Worm (Caenorhabditis elegans) whole organism, L3 larva: Measurements from ENCODE around the gene atp-5.

Source experiments
- R02D3.7 ChIP-seq: fragments of 150-350 bp; optimal IDR thresholded peaks from 2 replicates; lab custom pipeline; 2014; ENCODE audit warnings: missing biosample characterization, missing genetic modification characterization
- ZK546.5 ChIP-seq: sonication (generic microtip); optimal IDR thresholded peaks from 2 replicates; lab custom pipeline; 2017; ENCODE audit warnings: missing biosample characterization, missing genetic modification characterization
- aly-2 ChIP-seq: fragments of 150-350 bp; optimal IDR thresholded peaks from 2 replicates; lab custom pipeline; 2014; ENCODE audit warnings: missing biosample characterization, missing genetic modification characterization
- ama-1 ChIP-seq: fragments of 150-350 bp; optimal IDR thresholded peaks from 2 replicates; lab custom pipeline; 2018
- ceh-28 ChIP-seq: fragments of 150-350 bp; optimal IDR thresholded peaks from 2 replicates; lab custom pipeline; 2014; ENCODE audit warnings: missing biosample characterization, missing genetic modification reagents, missing genetic modification characterization
- ceh-82 ChIP-seq: fragments of 150-350 bp; optimal IDR thresholded peaks from 2 replicates; lab custom pipeline; 2014; ENCODE audit warnings: missing biosample characterization, missing genetic modification characterization
- ceh-9 ChIP-seq: sonication (generic microtip); optimal IDR thresholded peaks from 2 replicates; lab custom pipeline; 2018; ENCODE audit warnings: missing biosample characterization, missing genetic modification characterization
- daf-12 ChIP-seq: fragments of 150-350 bp; optimal IDR thresholded peaks from 2 replicates; lab custom pipeline; 2014; ENCODE audit warnings: missing biosample characterization, missing genetic modification reagents, missing genetic modification characterization
- egl-27 ChIP-seq: sonication (generic microtip); optimal IDR thresholded peaks from 4 replicates; lab custom pipeline; 2017; ENCODE audit warnings: missing biosample characterization, missing genetic modification reagents, missing genetic modification characterization
- egl-5 ChIP-seq: fragments of 150-350 bp; optimal IDR thresholded peaks from 2 replicates; lab custom pipeline; 2017; ENCODE audit warnings: missing biosample characterization, missing genetic modification reagents, missing genetic modification characterization, inconsistent platforms
- elt-1 ChIP-seq: fragments of 150-350 bp; optimal IDR thresholded peaks from 2 replicates; lab custom pipeline; 2014; ENCODE audit warnings: missing biosample characterization, missing genetic modification characterization
- elt-2 ChIP-seq: sonication (generic microtip); optimal IDR thresholded peaks from 2 replicates; lab custom pipeline; 2016; ENCODE audit warnings: missing genetic modification reagents, mild to moderate bottlenecking, missing genetic modification characterization, missing compliant biosample characterization
- elt-3 ChIP-seq, 3 experiments: fragments of 150-350 bp in 1 of 3; sonication (generic microtip) in 2 of 3; optimal IDR thresholded peaks; 2 replicates in 2 of 3; 4 replicates in 1 of 3; lab custom pipeline; 2014 to 2017; ENCODE audit warnings: missing biosample characterization in 3 of 3, missing genetic modification characterization in 3 of 3
- fkh-10 ChIP-seq: sonication (generic microtip); optimal IDR thresholded peaks from 2 replicates; lab custom pipeline; 2017; ENCODE audit warnings: missing biosample characterization, missing genetic modification reagents, missing genetic modification characterization
- fos-1 ChIP-seq: fragments of 150-350 bp; optimal IDR thresholded peaks from 2 replicates; lab custom pipeline; 2014; ENCODE audit warnings: missing biosample characterization, missing genetic modification characterization
- hmg-11 ChIP-seq: sonication (generic microtip); optimal IDR thresholded peaks from 2 replicates; lab custom pipeline; 2016; ENCODE audit warnings: missing genetic modification characterization, missing compliant biosample characterization
- jun-1 ChIP-seq: fragments of 150-350 bp; optimal IDR thresholded peaks from 2 replicates; lab custom pipeline; 2014; ENCODE audit warnings: missing biosample characterization, missing genetic modification reagents, missing genetic modification characterization
- lin-15B ChIP-seq: fragments of 150-350 bp; optimal IDR thresholded peaks from 2 replicates; lab custom pipeline; 2014; ENCODE audit warnings: missing biosample characterization, missing genetic modification characterization
- lin-39 ChIP-seq: fragments of 150-350 bp; optimal IDR thresholded peaks from 2 replicates; lab custom pipeline; 2018; ENCODE audit warnings: missing biosample characterization, missing genetic modification reagents, missing genetic modification characterization
- lsy-12 ChIP-seq: sonication (generic microtip); optimal IDR thresholded peaks from 2 replicates; lab custom pipeline; 2016; ENCODE audit warnings: mild to moderate bottlenecking, missing genetic modification characterization, missing compliant biosample characterization
- mml-1 ChIP-seq: fragments of 150-350 bp; sonication (generic microtip); optimal IDR thresholded peaks from 3 replicates; lab custom pipeline; 2014; ENCODE audit warnings: missing biosample characterization, missing genetic modification characterization
- nfya-1 ChIP-seq: sonication (generic microtip); optimal IDR thresholded peaks from 2 replicates; lab custom pipeline; 2017; ENCODE audit warnings: missing genetic modification characterization, mild to moderate bottlenecking, missing compliant biosample characterization, antibody characterized with exemption, moderate library complexity; ENCODE audit not compliant: insufficient read depth
- nhr-11 ChIP-seq: fragments of 150-350 bp; optimal IDR thresholded peaks from 2 replicates; lab custom pipeline; 2014; ENCODE audit warnings: missing biosample characterization, missing genetic modification characterization
- nhr-23 ChIP-seq: fragments of 150-350 bp; optimal IDR thresholded peaks from 2 replicates; lab custom pipeline; 2014; ENCODE audit warnings: missing biosample characterization, missing genetic modification reagents, missing genetic modification characterization
- nhr-237 ChIP-seq: fragments of 150-350 bp; optimal IDR thresholded peaks from 2 replicates; lab custom pipeline; 2014; ENCODE audit warnings: missing biosample characterization, missing genetic modification characterization
- nhr-25 ChIP-seq: sonication (generic microtip); optimal IDR thresholded peaks from 2 replicates; lab custom pipeline; 2017; ENCODE audit warnings: missing biosample characterization, missing genetic modification characterization
- nhr-28 ChIP-seq: fragments of 150-350 bp; optimal IDR thresholded peaks from 2 replicates; lab custom pipeline; 2014; ENCODE audit warnings: missing biosample characterization, missing genetic modification characterization
- nhr-43 ChIP-seq: sonication (generic microtip); optimal IDR thresholded peaks from 2 replicates; lab custom pipeline; 2016; ENCODE audit warnings: mild to moderate bottlenecking, missing genetic modification characterization, missing compliant biosample characterization; ENCODE audit not compliant: poor library complexity, severe bottlenecking
- pha-4 ChIP-seq: fragments of 150-350 bp; optimal IDR thresholded peaks from 2 replicates; lab custom pipeline; 2014; ENCODE audit warnings: missing biosample characterization, missing genetic modification reagents, missing genetic modification characterization
- pqm-1 ChIP-seq: fragments of 150-350 bp; optimal IDR thresholded peaks from 2 replicates; lab custom pipeline; 2017; ENCODE audit warnings: missing biosample characterization, missing genetic modification characterization, inconsistent platforms
- skn-1 ChIP-seq: fragments of 150-350 bp; optimal IDR thresholded peaks from 2 replicates; lab custom pipeline; 2014; ENCODE audit warnings: missing biosample characterization, missing genetic modification characterization
- snpc-4 ChIP-seq: fragments of 150-350 bp; optimal IDR thresholded peaks from 2 replicates; lab custom pipeline; 2014; ENCODE audit warnings: missing biosample characterization, missing genetic modification characterization
- tbx-2 ChIP-seq: sonication (generic microtip); optimal IDR thresholded peaks from 2 replicates; lab custom pipeline; 2016; ENCODE audit warnings: mild to moderate bottlenecking, missing genetic modification characterization, missing compliant biosample characterization
- unc-39 ChIP-seq: sonication (generic microtip); optimal IDR thresholded peaks from 4 replicates; lab custom pipeline; 2017; ENCODE audit warnings: missing biosample characterization, missing genetic modification characterization
- unc-62 ChIP-seq: fragments of 150-350 bp; sonication (generic microtip); optimal IDR thresholded peaks from 4 replicates; lab custom pipeline; 2014; ENCODE audit warnings: missing biosample characterization, missing genetic modification reagents, missing genetic modification characterization
- ztf-11 ChIP-seq: fragments of 150-350 bp; optimal IDR thresholded peaks from 2 replicates; lab custom pipeline; 2014; ENCODE audit warnings: missing biosample characterization, missing genetic modification characterization

The atp-5 gene

DNA sequence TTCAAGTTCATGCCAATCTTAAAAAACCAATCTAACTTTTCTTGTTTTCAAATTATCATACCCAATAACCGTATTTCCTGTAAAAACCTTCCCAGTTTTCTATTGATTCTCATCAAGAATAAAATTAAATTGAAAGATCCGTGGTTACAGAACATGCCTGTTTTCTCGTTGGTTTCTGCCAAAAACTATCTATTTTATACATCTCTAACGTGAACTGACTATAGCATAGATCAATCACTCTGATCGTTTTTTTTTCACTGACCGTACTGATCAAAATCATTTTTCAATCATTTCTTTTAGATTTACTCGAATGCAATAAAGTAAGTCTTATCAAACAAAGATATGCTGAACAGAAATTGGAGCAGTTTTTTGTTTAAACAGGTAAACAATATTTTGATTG lies 1.3 kb upstream of the atp-5 start, which contains the start of gene C06H2.2:
Gene C06H2.2 (plus strand): TSS at position 301 of the 400 bp plus-strand sequence.
- no peak for TF ChIP-seq egl-27 (tag; lab: Kevin White, UChicago)
- no peak for TF ChIP-seq skn-1 (tag; lab: Kevin White, UChicago)
- TF ChIP-seq elt-1, result no peak
- TF ChIP-seq pqm-1 (tag; lab: Kevin White, UChicago), result no peak
- no peak for TF ChIP-seq unc-62
- TF ChIP-seq nhr-237 (tag; lab: Kevin White, UChicago), result no peak
- TF ChIP-seq nfya-1 (tag; lab: Kevin White, UChicago), result no peak
- TF ChIP-seq nhr-11 (tag; lab: Kevin White, UChicago), result no peak
- TF ChIP-seq fos-1 (tag; lab: Kevin White, UChicago), result no peak

DNA sequence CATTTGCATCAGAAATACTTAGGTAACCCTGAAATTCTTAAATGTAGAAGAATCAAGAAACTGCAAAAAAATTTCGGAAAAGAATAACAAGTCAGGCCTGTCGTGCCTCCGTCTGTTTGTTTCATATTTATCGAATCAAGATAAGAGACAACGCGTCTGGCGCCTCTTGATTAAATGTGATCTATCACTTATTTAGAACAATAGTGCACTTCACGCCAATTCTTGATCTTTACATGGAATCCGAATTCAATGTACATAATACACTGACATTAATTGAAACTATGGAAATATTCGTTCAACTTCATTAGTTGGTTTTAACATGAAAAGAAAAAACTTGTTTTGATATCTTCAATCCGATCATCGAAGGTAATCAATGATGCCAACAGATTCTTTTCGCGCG lies 1.2 kb downstream of the atp-5 start, which contains the start of gene mboa-2:
Gene mboa-2 (minus strand): TSS at position 28 of the 400 bp plus-strand sequence.
- no peak for TF ChIP-seq elt-3 (tag; optimal IDR thresholded peaks at IDR 0.05; lab: Kevin White, UChicago)
- TF ChIP-seq nhr-25 (tag; lab: Kevin White, UChicago), result peak; percentile 54
- no peak for TF ChIP-seq lsy-12 (tag; lab: Kevin White, UChicago)
- TF ChIP-seq lin-15B (tag; lab: Kevin White, UChicago), result no peak
- TF ChIP-seq nhr-43, result peak; percentile 49
- TF ChIP-seq pqm-1 (tag; lab: Kevin White, UChicago), result peak; percentile 15
- no peak for TF ChIP-seq unc-62
- no peak for TF ChIP-seq skn-1 (tag; lab: Kevin White, UChicago)
- no peak for TF ChIP-seq ZK546.5 (tag; lab: Kevin White, UChicago)
- TF ChIP-seq ceh-9, result no peak
- no peak for TF ChIP-seq egl-5
- TF ChIP-seq mml-1 (tag; lab: Kevin White, UChicago), result no peak
- TF ChIP-seq ama-1, result peak; percentile 11
- no peak for TF ChIP-seq unc-39 (tag; lab: Kevin White, UChicago)
- TF ChIP-seq aly-2 (tag; lab: Kevin White, UChicago), result no peak
- peak; percentile 1 for TF ChIP-seq ceh-28 (tag; lab: Kevin White, UChicago)
- no peak for TF ChIP-seq lin-39 (tag; lab: Kevin White, UChicago)
- peak; percentile 42 for TF ChIP-seq elt-1
- TF ChIP-seq snpc-4 (tag; lab: Kevin White, UChicago), result no peak
- TF ChIP-seq fkh-10 (GFP tag; lab: Kevin White, UChicago), result no peak
- TF ChIP-seq elt-2 (tag; lab: Kevin White, UChicago), result peak; percentile 60
- no peak for TF ChIP-seq ztf-11 (tag; lab: Kevin White, UChicago)
- peak; percentile 10 for TF ChIP-seq nfya-1 (tag; lab: Kevin White, UChicago)
- no peak for TF ChIP-seq nhr-23 (tag; lab: Kevin White, UChicago)
- peak; percentile 22 for TF ChIP-seq ceh-82 (tag; lab: Kevin White, UChicago)
- no peak for TF ChIP-seq tbx-2 (tag; lab: Kevin White, UChicago)
- no peak for TF ChIP-seq nhr-28 (tag; lab: Kevin White, UChicago)
- TF ChIP-seq R02D3.7, result no peak
- TF ChIP-seq daf-12 (tag; lab: Kevin White, UChicago), result no peak

DNA sequence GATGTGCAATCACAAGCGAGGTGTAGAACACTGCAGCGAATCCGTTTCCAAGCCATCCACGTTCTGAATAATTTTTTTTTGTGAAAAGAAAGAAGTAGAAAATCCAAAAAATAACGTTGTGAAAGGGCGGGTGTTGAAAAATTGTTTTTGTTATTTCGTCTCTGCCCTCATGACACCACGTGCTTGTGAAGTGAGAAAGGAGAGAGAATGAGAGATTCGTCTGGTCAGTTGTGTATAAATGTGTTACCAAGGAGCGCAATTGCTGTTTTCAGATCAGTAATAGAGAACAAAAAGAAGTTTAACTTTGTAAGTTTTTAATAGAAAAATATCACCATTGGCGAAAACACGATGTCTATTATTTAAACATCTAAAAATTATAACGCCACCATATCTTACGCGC lies 2.4 kb downstream of the atp-5 start:
- TF ChIP-seq snpc-4 (tag; lab: Kevin White, UChicago) (peak; percentile 30), lin-15B (tag; lab: Kevin White, UChicago) (peak; percentile 64), nhr-11 (tag; lab: Kevin White, UChicago) (no peak), ama-1 (no peak), hmg-11 (tag; lab: Kevin White, UChicago) (peak; percentile 39), nhr-23 (tag; lab: Kevin White, UChicago) (peak; percentile 36), elt-2 (tag; lab: Kevin White, UChicago) (no peak), nhr-25 (tag; lab: Kevin White, UChicago) (no peak), pha-4 (tag; lab: Kevin White, UChicago) (peak; percentile 69), jun-1 (tag; lab: Kevin White, UChicago) (no peak), lin-39 (tag; lab: Kevin White, UChicago) (peak; percentile 52), egl-5 (peak; percentile 30), ZK546.5 (tag; lab: Kevin White, UChicago) (no peak), nfya-1 (tag; lab: Kevin White, UChicago) (peak; percentile 57), nhr-237 (tag; lab: Kevin White, UChicago) (no peak), R02D3.7 (no peak)
